Worm (Caenorhabditis elegans) whole organism, midembryonic: ENCODE results near the gene smgl-2.

Source experiments
- T22C8.4 ChIP-seq: fragments of 200-800 bp; sonication (Bioruptor generic); IDR thresholded peaks from 2 replicates; pipeline ENCODE4 v1.3.6; 2022; ENCODE audit warnings: missing genetic modification characterization, missing compliant biosample characterization
- cog-1 ChIP-seq: sonication (generic microtip); optimal IDR thresholded peaks from 2 replicates; lab custom pipeline; 2016; ENCODE audit warnings: missing genetic modification characterization, missing compliant biosample characterization
- klf-2 ChIP-seq: fragments of 200-800 bp; sonication (Bioruptor generic); conservative IDR thresholded peaks from 2 replicates; pipeline ENCODE4 v1.3.6; 2022; ENCODE audit warnings: missing genetic modification reagents, missing genetic modification characterization, missing compliant biosample characterization
- med-1 ChIP-seq: sonication (generic microtip); optimal IDR thresholded peaks from 2 replicates; lab custom pipeline; 2017; ENCODE audit warnings: missing genetic modification characterization, mild to moderate bottlenecking, missing compliant biosample characterization, antibody characterized with exemption, missing genetic modification reagents; ENCODE audit not compliant: insufficient read depth
- ztf-23 ChIP-seq: fragments of 200-800 bp; sonication (Bioruptor generic); IDR thresholded peaks from 2 replicates; pipeline ENCODE4 v1.3.6; 2022; ENCODE audit warnings: missing genetic modification reagents, missing genetic modification characterization, missing compliant biosample characterization

DNA sequence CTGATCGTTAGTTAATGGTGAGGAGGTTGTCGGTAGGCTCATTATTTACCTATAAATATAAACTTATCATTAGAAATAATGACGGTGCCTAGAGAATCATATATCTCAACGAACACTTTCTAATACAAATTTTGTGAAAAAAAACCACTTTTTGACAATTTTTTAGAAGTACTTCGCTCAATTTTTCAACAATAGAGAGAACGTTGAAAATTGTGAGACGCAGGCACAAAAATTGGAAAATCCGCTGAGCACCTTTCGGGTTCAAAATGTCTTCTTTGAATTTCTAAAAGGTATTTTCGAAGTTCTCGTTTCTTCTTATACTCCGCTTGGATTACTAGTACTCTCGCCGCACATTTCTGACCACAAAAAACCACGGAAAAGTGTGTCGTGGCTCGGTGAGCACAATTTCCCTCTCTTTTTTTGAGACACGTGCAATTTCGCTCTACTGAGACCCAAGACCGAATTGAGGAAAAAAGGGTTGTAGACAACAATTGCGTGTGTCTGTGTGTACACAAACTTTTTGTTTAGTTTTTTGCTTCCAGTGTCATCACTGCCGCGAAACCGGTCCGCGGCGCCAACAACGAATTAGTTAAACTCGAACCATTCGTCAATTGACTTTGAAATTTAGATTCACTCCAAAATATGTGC is 15.0 kb downstream of the smgl-2 start, which contains the start of gene nape-1:
- no peak for TF ChIP-seq med-1 (GFP tag; lab: Kevin White, UChicago)
- no peak for TF ChIP-seq ztf-23 (GFP tag; lab: Robert Waterston, UW)
- TF ChIP-seq klf-2 (GFP tag; lab: Robert Waterston, UW), result no peak
- no peak for TF ChIP-seq cog-1 (tag; lab: Kevin White, UChicago)
- no peak for TF ChIP-seq T22C8.4 (GFP tag; lab: Robert Waterston, UW)
